Fruit fly (Drosophila melanogaster): Measurements from ENCODE around the gene CG4325.

Gene CG4325

dm6 chrX:2041981-2042847 lies 1.4 kb downstream of the CG4325 start, which contains the start of the genes Actn and usp (continued):
- TF ChIP-seq Scr (GFP tag; IDR thresholded peaks at IDR 0.05; ENCODE audit: partially characterized antibody) (0 out of 2 replicates have a peak, but pooled peaks have one; percentile 17), CG11504 (tag; optimal IDR thresholded peaks at IDR 0.05) (peak; percentile 56), CG8924 (tag; optimal IDR thresholded peaks at IDR 0.05) (peak; percentile 29), fru (optimal IDR thresholded peaks at IDR 0.05) (no peak), CG17359 (tag; optimal IDR thresholded peaks at IDR 0.05) (peak; percentile 8), lbe (GFP tag; optimal IDR thresholded peaks at IDR 0.05) (peak; percentile 12), sna (GFP tag; IDR thresholded peaks at IDR 0.05; ENCODE audit: partially characterized antibody) (no peak), vvl (GFP tag; IDR thresholded peaks at IDR 0.05) (peak; percentile 75), CG15696 (tag; optimal IDR thresholded peaks at IDR 0.05) (peak; percentile 23)

dm6 chrX:2041312-2041918 lies 2.2 kb downstream of the CG4325 start, which contains the start of gene CG4313:
Gene CG4313, plus strand, starts transcription at chrX:2041868.
- TF ChIP-seq CG15011 (GFP tag; optimal IDR thresholded peaks at IDR 0.05) (no peak), sima (GFP tag; optimal IDR thresholded peaks at IDR 0.05) (no peak), CG17361 (GFP tag; IDR thresholded peaks at IDR 0.05) (peak; percentile 79), CG8478 (optimal IDR thresholded peaks at IDR 0.05) (no peak), pfk (GFP tag; optimal IDR thresholded peaks at IDR 0.05) (no peak), CG1603 (tag; optimal IDR thresholded peaks at IDR 0.05) (peak; percentile 80), CG32767 (GFP tag; IDR thresholded peaks at IDR 0.05) (no peak), Lim3 (GFP tag; IDR thresholded peaks at IDR 0.05) (no peak), Awh (GFP tag; IDR thresholded peaks at IDR 0.05) (no peak), Spps (tag; optimal IDR thresholded peaks at IDR 0.05) (peak; percentile 40), sens (GFP tag) (peak; percentile 97), CG16779 (GFP tag; IDR thresholded peaks at IDR 0.05) (no peak), pnt (GFP tag; optimal IDR thresholded peaks at IDR 0.05) (peak; percentile 57), Meics (GFP tag; optimal IDR thresholded peaks at IDR 0.05) (peak; percentile 73), CG31224 (GFP tag; IDR thresholded peaks at IDR 0.05) (peak; percentile 56; the same call in 1 of the 2 replicates), CG2199 (GFP tag; IDR thresholded peaks at IDR 0.05) (no peak), vfl (GFP tag; optimal IDR thresholded peaks at IDR 0.05) (peak; percentile 31), CG12744 (GFP tag; optimal IDR thresholded peaks at IDR 0.05) (peak; percentile 26), h (optimal IDR thresholded peaks at IDR 0.05) (no peak), Hr51 (GFP tag; optimal IDR thresholded peaks at IDR 0.05) (peak; percentile 51 to 69), nau (GFP tag; optimal IDR thresholded peaks at IDR 0.05) (peak; percentile 6), CG14965 (GFP tag; optimal IDR thresholded peaks at IDR 0.05; ENCODE audit: borderline replicate concordance) (no peak), CG11504 (tag; optimal IDR thresholded peaks at IDR 0.05) (peak; percentile 73), dmrt11E (tag; optimal IDR thresholded peaks at IDR 0.05) (peak; percentile 69), CG43689 (GFP tag; IDR thresholded peaks at IDR 0.05) (no peak), wor (GFP tag; IDR thresholded peaks at IDR 0.05) (peak; percentile 11; the same call in 1 of the 2 replicates), chn (GFP tag; optimal IDR thresholded peaks at IDR 0.05) (peak; percentile 73), HHEX (GFP tag; optimal IDR thresholded peaks at IDR 0.05) (peak; percentile 52), Dll (GFP tag; IDR thresholded peaks at IDR 0.05; ENCODE audit: partially characterized antibody) (peak; percentile 95), CG15073 (GFP tag; optimal IDR thresholded peaks at IDR 0.05) (no peak), Blimp-1 (GFP tag; optimal IDR thresholded peaks at IDR 0.05) (peak; percentile 44), Dek (tag; optimal IDR thresholded peaks at IDR 0.05) (peak; percentile 24), Hey (tag; optimal IDR thresholded peaks at IDR 0.05) (no peak), HLHmδ (GFP tag; optimal IDR thresholded peaks at IDR 0.05) (no peak), CG12236 (GFP tag; optimal IDR thresholded peaks at IDR 0.05) (no peak), CG4730 (GFP tag; IDR thresholded peaks at IDR 0.05) (peak; percentile 33; the same call in 1 of the 2 replicates), CG10431 (GFP tag; optimal IDR thresholded peaks at IDR 0.05) (no peak), Dip3 (GFP tag; optimal IDR thresholded peaks at IDR 0.05) (peak; percentile 72), ranshi (GFP tag; IDR thresholded peaks at IDR 0.05) (0 out of 2 replicates have a peak, but pooled peaks have one; percentile 52)
